Fruit fly (Drosophila melanogaster) whole organism, embryonic: Measurements from ENCODE around the gene Ir94d.
A peak's percentile ranks its signal among the peaks of the same experiment; 100 is the strongest.

ENCODE experiments used
- Atf-2 ChIP-seq: fragments of 200-800 bp; sonication (Bioruptor generic); optimal IDR thresholded peaks from 2 replicates; lab custom pipeline; 2016; ENCODE audit warnings: missing biosample characterization, missing genetic modification characterization
- Bgb ChIP-seq: fragments of 200-800 bp; sonication (Bioruptor generic); IDR thresholded peaks from 2 replicates; pipeline ENCODE4 v1.3.6; 2022; ENCODE audit warnings: missing biosample characterization, missing genetic modification characterization; ENCODE audit not compliant: partially characterized antibody
- CG10274 ChIP-seq: fragments of 200-800 bp; sonication (Bioruptor generic); optimal IDR thresholded peaks from 3 replicates; lab custom pipeline; 2017; ENCODE audit warnings: missing biosample characterization, mild to moderate bottlenecking, missing genetic modification characterization
- CG10321 ChIP-seq: fragments of 200-800 bp; sonication (Bioruptor generic); IDR thresholded peaks from 2 replicates; pipeline ENCODE4 v1.3.6; 2022; ENCODE audit warnings: missing biosample characterization, missing genetic modification characterization
- CG10366 ChIP-seq: fragments of 200-800 bp; sonication (Bioruptor generic); IDR thresholded peaks from 2 replicates; pipeline ENCODE4 v1.3.6; 2022; ENCODE audit warnings: missing biosample characterization, missing genetic modification characterization
- CG13424 ChIP-seq: fragments of 200-800 bp; sonication (Bioruptor generic); optimal IDR thresholded peaks from 2 replicates; lab custom pipeline; 2019; ENCODE audit warnings: missing biosample characterization, mild to moderate bottlenecking, missing genetic modification characterization, moderate library complexity
- CG14667 ChIP-seq: fragments of 200-800 bp; sonication (Bioruptor generic); IDR thresholded peaks from 2 replicates; pipeline ENCODE4 v1.3.6; 2022; ENCODE audit warnings: missing biosample characterization, missing genetic modification characterization
- CG15601 ChIP-seq: fragments of 200-800 bp; sonication (Bioruptor generic); optimal IDR thresholded peaks from 3 replicates; lab custom pipeline; 2019; ENCODE audit warnings: missing biosample characterization, mild to moderate bottlenecking, missing genetic modification characterization, moderate library complexity
- CG16813 ChIP-seq: fragments of 200-800 bp; sonication (Bioruptor generic); IDR thresholded peaks from 3 replicates; pipeline ENCODE4 v1.3.6; 2022; ENCODE audit warnings: missing biosample characterization, missing genetic modification characterization; ENCODE audit not compliant: partially characterized antibody
- CG17186 ChIP-seq: fragments of 200-800 bp; sonication (Bioruptor generic); optimal IDR thresholded peaks from 3 replicates; lab custom pipeline; 2017; ENCODE audit warnings: missing biosample characterization, missing genetic modification reagents, missing genetic modification characterization
- CG17359 ChIP-seq: fragments of 200-800 bp; sonication (Bioruptor generic); optimal IDR thresholded peaks from 3 replicates; lab custom pipeline; 2018; ENCODE audit warnings: missing biosample characterization, mild to moderate bottlenecking, missing genetic modification characterization, moderate library complexity
- CG30431 ChIP-seq: fragments of 200-800 bp; sonication (Bioruptor generic); optimal IDR thresholded peaks from 2 replicates; lab custom pipeline; 2017; ENCODE audit warnings: missing biosample characterization, missing genetic modification characterization
- CG31365 ChIP-seq: fragments of 200-800 bp; sonication (Bioruptor generic); optimal IDR thresholded peaks from 2 replicates; lab custom pipeline; 2018; ENCODE audit warnings: missing biosample characterization, mild to moderate bottlenecking, missing genetic modification characterization
- CG32767 ChIP-seq: fragments of 200-800 bp; sonication (Bioruptor generic); IDR thresholded peaks from 2 replicates; pipeline ENCODE4 v1.3.6; 2022; ENCODE audit warnings: missing biosample characterization, missing genetic modification characterization
- CG42726 ChIP-seq: fragments of 200-800 bp; sonication (Bioruptor generic); IDR thresholded peaks from 2 replicates; pipeline ENCODE4 v1.3.6; 2022; ENCODE audit warnings: missing biosample characterization, missing genetic modification characterization; ENCODE audit not compliant: partially characterized antibody
- CG9437 ChIP-seq: fragments of 200-800 bp; sonication (Bioruptor generic); optimal IDR thresholded peaks from 2 replicates; lab custom pipeline; 2018; ENCODE audit warnings: missing biosample characterization, mild to moderate bottlenecking, missing genetic modification characterization
- Dip2 ChIP-seq: fragments of 200-800 bp; sonication (Bioruptor generic); IDR thresholded peaks from 2 replicates; pipeline ENCODE4 v1.3.6; 2022; ENCODE audit warnings: missing biosample characterization, missing genetic modification characterization
- Dip3 ChIP-seq: fragments of 200-800 bp; sonication (Bioruptor generic); optimal IDR thresholded peaks from 3 replicates; lab custom pipeline; 2016; ENCODE audit warnings: missing biosample characterization, missing genetic modification characterization
- Fer2 ChIP-seq: fragments of 200-800 bp; sonication (Bioruptor generic); optimal IDR thresholded peaks from 2 replicates; lab custom pipeline; 2018; ENCODE audit warnings: missing biosample characterization, mild to moderate bottlenecking, missing genetic modification characterization, moderate library complexity
- GATAe ChIP-seq: fragments of 200-800 bp; sonication (Bioruptor generic); conservative IDR thresholded peaks from 2 replicates; pipeline ENCODE4 v1.3.6; 2022; ENCODE audit warnings: missing biosample characterization, missing genetic modification characterization
- Gsc ChIP-seq: fragments of 200-800 bp; sonication (Bioruptor generic); IDR thresholded peaks from 2 replicates; pipeline ENCODE4 v1.3.6; 2022; ENCODE audit warnings: missing biosample characterization, missing genetic modification characterization
- MBD-R2 ChIP-seq: fragments of 200-800 bp; sonication (Bioruptor generic); IDR thresholded peaks from 2 replicates; pipeline ENCODE4 v1.3.6; 2022; ENCODE audit warnings: missing biosample characterization, missing genetic modification characterization
- Mad ChIP-seq: fragments of 200-800 bp; sonication (Bioruptor generic); optimal IDR thresholded peaks from 2 replicates; lab custom pipeline; 2016; ENCODE audit warnings: missing biosample characterization, missing genetic modification characterization
- Meics ChIP-seq: fragments of 200-800 bp; sonication (Bioruptor generic); optimal IDR thresholded peaks from 2 replicates; lab custom pipeline; 2017; ENCODE audit warnings: missing biosample characterization, mild to moderate bottlenecking, missing genetic modification characterization
- Ptx1 ChIP-seq: fragments of 200-800 bp; sonication (Bioruptor generic); IDR thresholded peaks from 2 replicates; pipeline ENCODE4 v1.3.6; 2022; ENCODE audit warnings: missing biosample characterization, missing genetic modification characterization
- Rfx ChIP-seq: fragments of 200-800 bp; sonication (Bioruptor generic); IDR thresholded peaks from 2 replicates; pipeline ENCODE4 v1.3.6; 2022; ENCODE audit warnings: missing biosample characterization, missing genetic modification characterization
- Rx ChIP-seq: fragments of 200-800 bp; sonication (Bioruptor generic); IDR thresholded peaks from 2 replicates; pipeline ENCODE4 v1.3.6; 2022; ENCODE audit warnings: missing biosample characterization, missing genetic modification characterization
- Trl ChIP-seq, 3 experiments: fragments of >200 bp in 2 of 3; fragments of 200-800 bp in 1 of 3; sonication (Bioruptor generic) in 1 of 3; optimal IDR thresholded peaks; 2 replicates in 1 of 3; 3 replicates in 2 of 3; lab custom pipeline; 2016 to 2017; ENCODE audit warnings: missing biosample characterization in 1 of 3, missing genetic modification characterization in 1 of 3
- YL-1 ChIP-seq: fragments of 200-800 bp; sonication (Bioruptor generic); optimal IDR thresholded peaks from 3 replicates; lab custom pipeline; 2017; ENCODE audit warnings: missing biosample characterization, mild to moderate bottlenecking, missing genetic modification characterization
- bigmax ChIP-seq: fragments of 200-800 bp; sonication (Bioruptor generic); optimal IDR thresholded peaks from 2 replicates; lab custom pipeline; 2018; ENCODE audit warnings: missing biosample characterization, mild to moderate bottlenecking, missing genetic modification characterization
- cato ChIP-seq: fragments of 200-800 bp; sonication (Bioruptor generic); optimal IDR thresholded peaks from 2 replicates; lab custom pipeline; 2016; ENCODE audit warnings: missing biosample characterization, missing genetic modification characterization, borderline replicate concordance
- cg ChIP-seq: fragments of 200-800 bp; sonication (Bioruptor generic); optimal IDR thresholded peaks from 3 replicates; lab custom pipeline; 2019; ENCODE audit warnings: missing biosample characterization, mild to moderate bottlenecking, missing genetic modification characterization, moderate library complexity
- cwo ChIP-seq: fragments of 200-800 bp; sonication (Bioruptor generic); optimal IDR thresholded peaks from 3 replicates; lab custom pipeline; 2017; ENCODE audit warnings: missing biosample characterization, missing genetic modification characterization, mild to moderate bottlenecking, moderate library complexity, missing genetic modification reagents
- dpn ChIP-seq, 2 experiments: fragments of 200-800 bp; sonication (Bioruptor generic); optimal IDR thresholded peaks; 3 replicates each; lab custom pipeline; 2016; ENCODE audit warnings: missing biosample characterization in 2 of 2, missing genetic modification characterization in 2 of 2
- exex ChIP-seq: fragments of 200-800 bp; sonication (Bioruptor generic); optimal IDR thresholded peaks from 4 replicates; lab custom pipeline; 2018; ENCODE audit warnings: missing biosample characterization, mild to moderate bottlenecking, missing genetic modification characterization, moderate library complexity
- fd64A ChIP-seq: fragments of 200-800 bp; sonication (Bioruptor generic); optimal IDR thresholded peaks from 3 replicates; lab custom pipeline; 2018; ENCODE audit warnings: missing biosample characterization, mild to moderate bottlenecking, missing genetic modification characterization
- gt ChIP-seq: fragments of 200-800 bp; sonication (Bioruptor generic); IDR thresholded peaks from 2 replicates; pipeline ENCODE4 v1.3.6; 2022; ENCODE audit warnings: missing biosample characterization, missing genetic modification characterization
- her ChIP-seq: fragments of 200-800 bp; sonication (Bioruptor generic); optimal IDR thresholded peaks from 2 replicates; lab custom pipeline; 2016; ENCODE audit warnings: missing biosample characterization, missing genetic modification characterization
- knrl ChIP-seq: fragments of 200-800 bp; sonication (Bioruptor generic); IDR thresholded peaks from 3 replicates; pipeline ENCODE4 v1.3.6; 2022; ENCODE audit warnings: missing biosample characterization, missing genetic modification characterization; ENCODE audit not compliant: partially characterized antibody
- maf-S ChIP-seq: fragments of 200-800 bp; sonication (Bioruptor generic); optimal IDR thresholded peaks from 2 replicates; lab custom pipeline; 2016; ENCODE audit warnings: missing biosample characterization, missing genetic modification characterization
- phol ChIP-seq: fragments of 200-800 bp; sonication (Bioruptor generic); optimal IDR thresholded peaks from 3 replicates; lab custom pipeline; 2018; ENCODE audit warnings: missing biosample characterization, mild to moderate bottlenecking, missing genetic modification characterization, moderate library complexity
- seq ChIP-seq: fragments of 200-800 bp; sonication (Bioruptor generic); IDR thresholded peaks from 2 replicates; pipeline ENCODE4 v1.3.6; 2022; ENCODE audit warnings: missing biosample characterization, missing genetic modification characterization
- sima ChIP-seq: fragments of 200-800 bp; sonication (Bioruptor generic); optimal IDR thresholded peaks from 2 replicates; lab custom pipeline; 2016; ENCODE audit warnings: missing biosample characterization, missing genetic modification characterization
- slbo ChIP-seq: fragments of 200-800 bp; sonication (Bioruptor generic); IDR thresholded peaks from 2 replicates; pipeline ENCODE4 v1.3.6; 2022; ENCODE audit warnings: missing biosample characterization, missing genetic modification characterization
- sob ChIP-seq: fragments of 200-800 bp; sonication (Bioruptor generic); IDR thresholded peaks from 2 replicates; pipeline ENCODE4 v1.3.6; 2022; ENCODE audit warnings: missing biosample characterization, missing genetic modification characterization
- unpg ChIP-seq: fragments of 200-800 bp; sonication (Bioruptor generic); optimal IDR thresholded peaks from 3 replicates; lab custom pipeline; 2018; ENCODE audit warnings: missing biosample characterization, mild to moderate bottlenecking, missing genetic modification characterization, moderate library complexity
- usp ChIP-seq: fragments of >200 bp; optimal IDR thresholded peaks from 2 replicates; lab custom pipeline; 2017; ENCODE audit warnings: missing biosample characterization, missing genetic modification characterization

Gene Ir94d

DNA sequence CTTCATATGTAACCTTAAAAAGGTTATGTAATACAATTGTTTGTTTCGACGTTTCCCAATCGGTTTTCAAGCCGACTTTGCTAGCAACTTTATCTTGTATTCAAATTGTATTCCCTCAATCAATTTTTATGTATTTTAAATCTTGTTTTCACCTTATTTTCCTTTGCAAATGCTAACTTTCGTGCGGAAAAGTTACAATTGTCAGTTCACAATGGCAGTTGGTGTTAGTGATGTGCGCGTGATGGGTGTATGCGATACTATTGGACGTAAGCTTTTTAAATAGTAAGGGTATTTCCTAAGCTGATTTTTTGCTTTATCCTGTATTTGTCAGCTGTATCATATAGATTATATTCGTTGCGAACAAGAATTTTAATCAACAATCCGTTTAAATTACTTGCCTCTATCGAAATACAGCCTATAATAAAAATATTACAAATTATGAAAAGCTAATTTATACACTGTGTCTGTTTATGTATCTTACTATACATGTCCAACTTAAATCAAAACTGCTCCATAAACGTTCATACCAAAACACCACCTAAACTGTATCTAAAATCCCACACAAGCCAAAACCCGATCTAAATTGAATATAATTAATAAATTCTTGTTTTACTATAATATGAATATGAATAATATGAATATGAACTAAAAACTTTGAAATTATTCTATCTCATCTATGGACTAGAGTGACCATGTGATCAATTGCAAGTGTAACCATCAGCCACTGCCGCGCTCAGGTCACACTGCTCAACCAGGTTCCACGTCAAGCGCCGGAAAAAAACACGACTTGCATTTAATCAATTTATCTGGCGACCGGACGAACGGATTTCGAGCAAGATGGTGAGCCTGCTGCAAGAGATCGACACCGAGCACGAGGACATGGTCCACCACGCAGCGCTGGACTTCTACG, 46.5 kb upstream of the Ir94d start, which contains the start of the genes ATPsynCF6 and Sec13 (continued):
- TF ChIP-seq unpg (GFP tag; lab: Kevin White, UChicago) (peak; percentile 46), CG14667 (0 out of 2 replicates have a peak, but pooled peaks have one; percentile 9), CG10366 (peak; percentile 44), Meics (peak; percentile 63), slbo (peak; percentile 77), CG9437 (GFP tag; lab: Kevin White, UChicago) (peak; percentile 32), MBD-R2 (GFP tag; lab: Robert Waterston, UW) (peak; percentile 30), CG42726 (GFP tag; lab: Robert Waterston, UW) (peak; percentile 93), CG32767 (GFP tag; lab: Robert Waterston, UW) (no peak), seq (GFP tag; lab: Robert Waterston, UW) (peak; percentile 47), cato (GFP tag; lab: Kevin White, UChicago) (peak; percentile 9), CG30431 (peak; percentile 5), her (GFP tag; lab: Kevin White, UChicago) (peak; percentile 10), Ptx1 (GFP tag; lab: Robert Waterston, UW) (peak; percentile 66), CG10274 (GFP tag; lab: Kevin White, UChicago) (no peak)
- TF ChIP-seq, all 482 proteins: peak for 261

DNA sequence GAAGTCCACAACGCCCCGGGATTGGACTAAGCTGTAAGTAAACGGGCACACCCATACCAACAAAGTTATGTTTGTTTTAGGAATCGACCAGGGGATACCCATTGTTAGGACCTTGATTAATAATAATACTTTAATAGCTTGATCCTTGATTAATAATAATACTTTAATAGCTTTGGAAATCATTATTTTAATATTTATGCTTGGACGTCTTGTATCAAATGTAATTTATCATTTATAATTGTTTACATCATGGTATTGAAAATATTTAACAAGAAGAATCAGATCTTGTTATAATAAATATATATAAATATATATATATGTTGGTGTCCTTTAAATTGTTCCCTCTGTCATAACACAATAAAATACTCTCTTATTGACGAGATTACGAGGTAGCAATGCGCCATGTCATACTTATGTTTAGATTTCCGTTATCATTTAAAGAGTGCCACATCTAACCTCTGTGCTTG, 45.7 kb upstream of the Ir94d start:
- TF ChIP-seq Dip3 (GFP tag; lab: Kevin White, UChicago) (no peak), sima (GFP tag; lab: Kevin White, UChicago) (no peak), Dip2 (GFP tag; lab: Robert Waterston, UW) (no peak), Fer2 (peak; percentile 39), usp (no peak), maf-S (GFP tag; lab: Kevin White, UChicago) (no peak), CG17359 (tag; lab: Kevin White, UChicago) (peak; percentile 72), CG10321 (peak; percentile 63; the same call in 1 of the 2 replicates), Bgb (GFP tag; lab: Robert Waterston, UW) (no peak), cwo (peak; percentile 62), exex (tag; lab: Kevin White, UChicago) (peak; percentile 2), gt (GFP tag; lab: Robert Waterston, UW) (0 out of 2 replicates have a peak, but pooled peaks have one; percentile 35), Rfx (GFP tag; lab: Robert Waterston, UW) (peak; percentile 75), Trl (optimal IDR thresholded peaks at IDR 0.05; lab: Kevin White, UChicago) (no peak), Trl (GFP tag; optimal IDR thresholded peaks at IDR 0.05; lab: Kevin White, UChicago) (no peak), CG17186 (GFP tag; lab: Kevin White, UChicago) (no peak), CG13424 (tag; lab: Kevin White, UChicago) (peak; percentile 96), seq (GFP tag; lab: Robert Waterston, UW) (peak; percentile 78), knrl (GFP tag; lab: Robert Waterston, UW) (no peak), Rx (no peak), YL-1 (no peak), cg (GFP tag; lab: Kevin White, UChicago) (peak; percentile 59), Atf-2 (GFP tag; lab: Kevin White, UChicago) (no peak), CG16813 (no peak), bigmax (GFP tag; lab: Kevin White, UChicago) (no peak), phol (tag; lab: Kevin White, UChicago) (peak; percentile 87), CG10366 (peak; percentile 76), GATAe (GFP tag; lab: Robert Waterston, UW) (no peak), sob (GFP tag; lab: Robert Waterston, UW) (peak; percentile 81), dpn (GFP tag; optimal IDR thresholded peaks at IDR 0.05; lab: Kevin White, UChicago) (peak; percentile 11 to 88), Mad (no peak), fd64A (GFP tag; lab: Kevin White, UChicago) (no peak), CG15601 (peak; percentile 89), CG31365 (no peak), Gsc (GFP tag; lab: Robert Waterston, UW) (no peak)
